Worm (Caenorhabditis elegans) whole organism, L1 larva: ENCODE measurements around the gene C18D11.7.

Experiments
- aly-2 ChIP-seq: fragments of 150-350 bp; optimal IDR thresholded peaks from 2 replicates; lab custom pipeline; 2014; ENCODE audit warnings: missing biosample characterization, missing genetic modification characterization
- pqm-1 ChIP-seq: sonication (generic microtip); optimal IDR thresholded peaks from 3 replicates; lab custom pipeline; 2017; ENCODE audit warnings: missing biosample characterization, missing genetic modification characterization
- xbp-1 ChIP-seq: sonication (generic microtip); optimal IDR thresholded peaks from 2 replicates; lab custom pipeline; 2016; ENCODE audit warnings: missing genetic modification characterization, missing compliant biosample characterization

ce11 chrIII:11833449-11833848 is 26.9 kb upstream of the C18D11.7 start:
- TF ChIP-seq xbp-1 (tag; lab: Kevin White, UChicago) (no peak), pqm-1 (tag; lab: Kevin White, UChicago) (no peak), aly-2 (tag; lab: Kevin White, UChicago) (no peak)
